Worm (Caenorhabditis elegans) whole organism, young adult: ENCODE data around the gene ugt-58.
A peak's percentile ranks its signal among the peaks of the same experiment; 100 is the strongest.

Source experiments
- C06A6.2 ChIP-seq: fragments of 200-800 bp; sonication (Bioruptor generic); conservative IDR thresholded peaks from 2 replicates; pipeline ENCODE4 v1.3.6; 2022; ENCODE audit warnings: missing genetic modification characterization, missing compliant biosample characterization
- F37B4.10 ChIP-seq: fragments of 200-800 bp; sonication (Bioruptor generic); IDR thresholded peaks from 2 replicates; pipeline ENCODE4 v1.3.6; 2022; ENCODE audit warnings: missing genetic modification characterization, missing compliant biosample characterization
- F49E8.2 ChIP-seq: sonication (generic microtip); optimal IDR thresholded peaks from 3 replicates; lab custom pipeline; 2017; ENCODE audit warnings: missing genetic modification characterization, mild to moderate bottlenecking, missing compliant biosample characterization, antibody characterized with exemption, moderate library complexity; ENCODE audit not compliant: insufficient read depth
- F52B5.7 ChIP-seq: sonication (generic microtip); optimal IDR thresholded peaks from 2 replicates; lab custom pipeline; 2016; ENCODE audit warnings: mild to moderate bottlenecking, missing genetic modification characterization, missing compliant biosample characterization
- F57C9.4 ChIP-seq: sonication (generic microtip); optimal IDR thresholded peaks from 2 replicates; lab custom pipeline; 2017; ENCODE audit warnings: mild to moderate bottlenecking, missing genetic modification characterization, missing compliant biosample characterization
- K11D2.4 ChIP-seq: fragments of 200-800 bp; sonication (Bioruptor generic); IDR thresholded peaks from 2 replicates; pipeline ENCODE4 v1.3.6; 2022; ENCODE audit warnings: missing genetic modification reagents, missing genetic modification characterization, missing compliant biosample characterization
- K12H6.12 ChIP-seq: fragments of 200-800 bp; sonication (Bioruptor generic); optimal IDR thresholded peaks from 2 replicates; lab custom pipeline; 2018; ENCODE audit warnings: mild to moderate bottlenecking, missing genetic modification characterization, missing compliant biosample characterization
- T07F8.4 ChIP-seq: sonication (generic microtip); optimal IDR thresholded peaks from 2 replicates; lab custom pipeline; 2016; ENCODE audit warnings: mild to moderate bottlenecking, missing genetic modification characterization, moderate library complexity, missing compliant biosample characterization
- ZK185.1 ChIP-seq: sonication (generic microtip); optimal IDR thresholded peaks from 2 replicates; lab custom pipeline; 2016; ENCODE audit warnings: mild to moderate bottlenecking, missing genetic modification characterization, missing compliant biosample characterization; ENCODE audit not compliant: poor library complexity, severe bottlenecking
- akir-1 ChIP-seq: fragments of 200-800 bp; sonication (Bioruptor generic); optimal IDR thresholded peaks from 2 replicates; lab custom pipeline; 2018; ENCODE audit warnings: mild to moderate bottlenecking, missing genetic modification characterization, moderate library complexity, missing compliant biosample characterization
- aptf-3 ChIP-seq: fragments of 200-800 bp; sonication (Bioruptor generic); IDR thresholded peaks from 2 replicates; pipeline ENCODE4 v1.3.6; 2022; ENCODE audit warnings: missing genetic modification characterization, missing compliant biosample characterization
- atf-7 ChIP-seq: sonication (generic microtip); optimal IDR thresholded peaks from 2 replicates; lab custom pipeline; 2017; ENCODE audit warnings: mild to moderate bottlenecking, missing genetic modification characterization, missing compliant biosample characterization
- attf-5 ChIP-seq: fragments of 200-800 bp; sonication (Bioruptor generic); optimal IDR thresholded peaks from 2 replicates; lab custom pipeline; 2018; ENCODE audit warnings: mild to moderate bottlenecking, missing genetic modification characterization, missing compliant biosample characterization
- bed-1 ChIP-seq: fragments of 200-800 bp; sonication (Bioruptor generic); IDR thresholded peaks from 2 replicates; pipeline ENCODE4 v1.3.6; 2022; ENCODE audit warnings: missing genetic modification reagents, missing genetic modification characterization, missing compliant biosample characterization
- bed-2 ChIP-seq: fragments of 200-800 bp; sonication (Bioruptor generic); IDR thresholded peaks from 2 replicates; pipeline ENCODE4 v1.3.6; 2022; ENCODE audit warnings: missing genetic modification reagents, missing genetic modification characterization, missing compliant biosample characterization
- ceh-40 ChIP-seq: fragments of 200-800 bp; sonication (Bioruptor generic); IDR thresholded peaks from 2 replicates; pipeline ENCODE4 v1.3.6; 2022; ENCODE audit warnings: missing genetic modification characterization, missing compliant biosample characterization
- ceh-58 ChIP-seq: fragments of 200-800 bp; sonication (Bioruptor generic); IDR thresholded peaks from 2 replicates; pipeline ENCODE4 v1.3.6; 2022; ENCODE audit warnings: missing genetic modification characterization, missing compliant biosample characterization
- ceh-91 ChIP-seq: fragments of 200-800 bp; sonication (Bioruptor generic); IDR thresholded peaks from 2 replicates; pipeline ENCODE4 v1.3.6; 2022; ENCODE audit warnings: missing genetic modification reagents, missing genetic modification characterization, missing compliant biosample characterization
- dox-1 ChIP-seq: fragments of 200-800 bp; sonication (Bioruptor generic); IDR thresholded peaks from 2 replicates; pipeline ENCODE4 v1.3.6; 2022; ENCODE audit warnings: missing genetic modification reagents, missing genetic modification characterization, missing compliant biosample characterization
- efl-1 ChIP-seq: fragments of 150-350 bp; optimal IDR thresholded peaks from 2 replicates; lab custom pipeline; 2014; ENCODE audit warnings: missing biosample characterization, missing genetic modification reagents, missing genetic modification characterization
- ekl-4 ChIP-seq: fragments of 200-800 bp; sonication (Bioruptor generic); IDR thresholded peaks from 2 replicates; pipeline ENCODE4 v1.3.6; 2022; ENCODE audit warnings: missing genetic modification reagents, missing genetic modification characterization, missing compliant biosample characterization
- fkh-3 ChIP-seq: sonication (generic microtip); optimal IDR thresholded peaks from 2 replicates; lab custom pipeline; 2016; ENCODE audit warnings: mild to moderate bottlenecking, missing genetic modification characterization, missing compliant biosample characterization
- hmg-1.2 ChIP-seq: fragments of 200-800 bp; sonication (Bioruptor generic); IDR thresholded peaks from 2 replicates; pipeline ENCODE4 v1.3.6; 2022; ENCODE audit warnings: missing genetic modification reagents, missing genetic modification characterization, missing compliant biosample characterization
- hsf-1 ChIP-seq: fragments of 200-800 bp; sonication (Bioruptor generic); IDR thresholded peaks from 2 replicates; pipeline ENCODE4 v1.3.6; 2022; ENCODE audit warnings: missing genetic modification reagents, missing genetic modification characterization, missing compliant biosample characterization
- lag-1 ChIP-seq: fragments of 200-800 bp; sonication (Bioruptor generic); IDR thresholded peaks from 2 replicates; pipeline ENCODE4 v1.3.6; 2022; ENCODE audit warnings: missing genetic modification reagents, missing genetic modification characterization, missing compliant biosample characterization
- let-526 ChIP-seq: fragments of 200-800 bp; sonication (Bioruptor generic); IDR thresholded peaks from 2 replicates; pipeline ENCODE4 v1.3.6; 2022; ENCODE audit warnings: missing genetic modification reagents, missing genetic modification characterization, missing compliant biosample characterization
- lin-26 ChIP-seq: fragments of 200-800 bp; sonication (Bioruptor generic); IDR thresholded peaks from 2 replicates; pipeline ENCODE4 v1.3.6; 2022; ENCODE audit warnings: missing genetic modification reagents, missing genetic modification characterization, missing compliant biosample characterization
- lin-40 ChIP-seq: sonication (generic microtip); optimal IDR thresholded peaks from 2 replicates; lab custom pipeline; 2016; ENCODE audit warnings: missing genetic modification characterization, mild to moderate bottlenecking, missing compliant biosample characterization, missing genotype, missing genetic modification reagents
- lin-54 ChIP-seq: fragments of 200-800 bp; sonication (Bioruptor generic); optimal IDR thresholded peaks from 2 replicates; lab custom pipeline; 2018; ENCODE audit warnings: mild to moderate bottlenecking, missing genetic modification characterization, missing compliant biosample characterization
- lir-1 ChIP-seq: fragments of 200-800 bp; sonication (Bioruptor generic); conservative IDR thresholded peaks from 2 replicates; pipeline ENCODE4 v1.3.6; 2022; ENCODE audit warnings: missing genetic modification reagents, missing genetic modification characterization, missing compliant biosample characterization
- madf-6 ChIP-seq: fragments of 200-800 bp; sonication (Bioruptor generic); IDR thresholded peaks from 2 replicates; pipeline ENCODE4 v1.3.6; 2022; ENCODE audit warnings: missing genetic modification reagents, missing genetic modification characterization, missing compliant biosample characterization
- madf-8 ChIP-seq: fragments of 200-800 bp; sonication (Bioruptor generic); conservative IDR thresholded peaks from 2 replicates; pipeline ENCODE4 v1.3.6; 2022; ENCODE audit warnings: missing genetic modification reagents, missing genetic modification characterization, missing compliant biosample characterization
- mel-28 ChIP-seq: sonication (generic microtip); optimal IDR thresholded peaks from 2 replicates; lab custom pipeline; 2016; ENCODE audit warnings: borderline replicate concordance, mild to moderate bottlenecking, missing genetic modification characterization, missing compliant biosample characterization
- nfya-1 ChIP-seq: sonication (generic microtip); optimal IDR thresholded peaks from 2 replicates; lab custom pipeline; 2017; ENCODE audit warnings: antibody characterized with exemption, missing compliant biosample characterization, missing genetic modification characterization, borderline replicate concordance; ENCODE audit not compliant: insufficient read depth
- nfya-2 ChIP-seq: fragments of 200-800 bp; sonication (Bioruptor generic); IDR thresholded peaks from 2 replicates; pipeline ENCODE4 v1.3.6; 2022; ENCODE audit warnings: missing genetic modification reagents, missing genetic modification characterization, missing compliant biosample characterization
- nfyb-1 ChIP-seq: fragments of 200-800 bp; sonication (Bioruptor generic); IDR thresholded peaks from 2 replicates; pipeline ENCODE4 v1.3.6; 2022; ENCODE audit warnings: missing genetic modification reagents, missing genetic modification characterization, missing compliant biosample characterization
- nhr-179 ChIP-seq: sonication (generic microtip); optimal IDR thresholded peaks from 2 replicates; lab custom pipeline; 2016; ENCODE audit warnings: mild to moderate bottlenecking, missing genetic modification characterization, missing compliant biosample characterization
- nhr-27 ChIP-seq: fragments of 200-800 bp; sonication (Bioruptor generic); optimal IDR thresholded peaks from 2 replicates; lab custom pipeline; 2018; ENCODE audit warnings: mild to moderate bottlenecking, missing genetic modification characterization, moderate library complexity, missing compliant biosample characterization
- nhr-80 ChIP-seq: sonication (generic microtip); optimal IDR thresholded peaks from 2 replicates; lab custom pipeline; 2016; ENCODE audit warnings: missing genetic modification characterization, missing compliant biosample characterization
- nhr-90 ChIP-seq: sonication (generic microtip); optimal IDR thresholded peaks from 2 replicates; lab custom pipeline; 2016; ENCODE audit warnings: missing genotype, mild to moderate bottlenecking, missing genetic modification characterization, missing compliant biosample characterization
- rpc-1 ChIP-seq, 2 experiments: fragments of 150-350 bp in 1 of 2; sonication (generic microtip) in 1 of 2; optimal IDR thresholded peaks; 2 replicates each; lab custom pipeline; 2014 to 2018; ENCODE audit warnings: missing biosample characterization in 1 of 2, missing genetic modification characterization in 1 of 2, missing genetic modification reagents in 1 of 2, missing genotype in 1 of 2
- snpc-1.1 ChIP-seq: sonication (generic microtip); optimal IDR thresholded peaks from 2 replicates; lab custom pipeline; 2017; ENCODE audit warnings: missing genetic modification characterization, mild to moderate bottlenecking, missing compliant biosample characterization, antibody characterized with exemption, moderate library complexity, missing genotype, missing genetic modification reagents; ENCODE audit not compliant: insufficient read depth
- somi-1 ChIP-seq: fragments of 200-800 bp; sonication (Bioruptor generic); optimal IDR thresholded peaks from 2 replicates; lab custom pipeline; 2018; ENCODE audit warnings: mild to moderate bottlenecking, missing genetic modification characterization, missing compliant biosample characterization
- tbp1 ChIP-seq: fragments of 200-800 bp; sonication (Bioruptor generic); optimal IDR thresholded peaks from 2 replicates; lab custom pipeline; 2018; ENCODE audit warnings: mild to moderate bottlenecking, missing genetic modification characterization, missing compliant biosample characterization
- unc-62 ChIP-seq: fragments of 150-350 bp; optimal IDR thresholded peaks from 2 replicates; lab custom pipeline; 2014; ENCODE audit warnings: missing biosample characterization, missing genetic modification reagents, missing genetic modification characterization
- zim-3 ChIP-seq: sonication (generic microtip); optimal IDR thresholded peaks from 2 replicates; lab custom pipeline; 2017; ENCODE audit warnings: mild to moderate bottlenecking, missing genetic modification characterization, moderate library complexity, missing compliant biosample characterization
- ztf-22 ChIP-seq: fragments of 200-800 bp; sonication (Bioruptor generic); optimal IDR thresholded peaks from 2 replicates; lab custom pipeline; 2018; ENCODE audit warnings: mild to moderate bottlenecking, missing genetic modification characterization, moderate library complexity, missing compliant biosample characterization
- ztf-26 ChIP-seq: sonication (generic microtip); optimal IDR thresholded peaks from 2 replicates; lab custom pipeline; 2017; ENCODE audit warnings: missing genetic modification characterization, missing compliant biosample characterization

ugt-58 gene

ce11 chrII:9566045-9566444 lies 20.5 kb downstream of the ugt-58 start (continued):
- TF ChIP-seq aptf-3 (GFP tag; lab: Robert Waterston, UW) (no peak), nfya-2 (no peak), akir-1 (no peak), nhr-179 (tag; lab: Kevin White, UChicago) (no peak), lin-54 (GFP tag; lab: Kevin White, UChicago) (peak; percentile 48), ekl-4 (0 out of 2 replicates have a peak, but pooled peaks have one; percentile 62), nfya-1 (tag; lab: Kevin White, UChicago) (no peak), snpc-1.1 (tag; lab: Kevin White, UChicago) (no peak), madf-6 (GFP tag; lab: Robert Waterston, UW) (peak; percentile 65), ztf-26 (tag; lab: Kevin White, UChicago) (no peak), ceh-58 (0 out of 2 replicates have a peak, but pooled peaks have one; percentile 67), lin-40 (tag; lab: Kevin White, UChicago) (peak; percentile 62), ZK185.1 (tag; lab: Kevin White, UChicago) (peak; percentile 56), T07F8.4 (tag; lab: Kevin White, UChicago) (peak; percentile 53), dox-1 (GFP tag; lab: Robert Waterston, UW) (peak; percentile 83), nhr-27 (tag; lab: Kevin White, UChicago) (no peak), lin-26 (GFP tag; lab: Robert Waterston, UW) (peak; percentile 97), rpc-1 (optimal IDR thresholded peaks at IDR 0.05; lab: Kevin White, UChicago) (peak; percentile 83), rpc-1 (tag; optimal IDR thresholded peaks at IDR 0.05; lab: Kevin White, UChicago) (peak; percentile 95), K11D2.4 (GFP tag; lab: Robert Waterston, UW) (0 out of 2 replicates have a peak, but pooled peaks have one; percentile 55), unc-62 (GFP tag; lab: Kevin White, UChicago) (no peak), C06A6.2 (GFP tag; lab: Robert Waterston, UW) (0 out of 2 replicates have a peak, but pooled peaks have one; percentile 17), zim-3 (tag; lab: Kevin White, UChicago) (peak; percentile 87), attf-5 (GFP tag; lab: Kevin White, UChicago) (peak; percentile 61), lir-1 (GFP tag; lab: Robert Waterston, UW) (no peak), mel-28 (peak; percentile 21), tbp1 (GFP tag; lab: Kevin White, UChicago) (peak; percentile 98), ztf-22 (GFP tag; lab: Kevin White, UChicago) (no peak), atf-7 (tag; lab: Kevin White, UChicago) (peak; percentile 54), hsf-1 (GFP tag; lab: Robert Waterston, UW) (no peak), bed-2 (GFP tag; lab: Robert Waterston, UW) (no peak), fkh-3 (tag; lab: Kevin White, UChicago) (peak; percentile 7), F37B4.10 (GFP tag; lab: Robert Waterston, UW) (0 out of 2 replicates have a peak, but pooled peaks have one; percentile 35), ceh-40 (GFP tag; lab: Robert Waterston, UW) (no peak), let-526 (GFP tag; lab: Robert Waterston, UW) (no peak; the same call in 1 of the 2 replicates), F52B5.7 (tag; lab: Kevin White, UChicago) (peak; percentile 83), ceh-91 (no peak), F49E8.2 (tag; lab: Kevin White, UChicago) (peak; percentile 45), somi-1 (GFP tag; lab: Kevin White, UChicago) (peak; percentile 65), nhr-80 (tag; lab: Kevin White, UChicago) (peak; percentile 31), madf-8 (GFP tag; lab: Robert Waterston, UW) (0 out of 2 replicates have a peak, but pooled peaks have one; percentile 32), lag-1 (no peak), nfyb-1 (GFP tag; lab: Robert Waterston, UW) (peak; percentile 87), nhr-90 (tag; lab: Kevin White, UChicago) (peak; percentile 90), K12H6.12 (tag; lab: Kevin White, UChicago) (peak; percentile 52), hmg-1.2 (peak; percentile 72), efl-1 (GFP tag; lab: Kevin White, UChicago) (no peak), F57C9.4 (tag; lab: Kevin White, UChicago) (no peak), bed-1 (GFP tag; lab: Robert Waterston, UW) (0 out of 2 replicates have a peak, but pooled peaks have one; percentile 57)
